Fruit fly (Drosophila melanogaster) whole organism, embryonic: ENCODE measurements around the gene Karybeta3.
A peak's percentile ranks its signal among the peaks of the same experiment; 100 is the strongest.

ENCODE experiments used
- Atf6 ChIP-seq: fragments of 200-800 bp; sonication (Bioruptor generic); IDR thresholded peaks from 2 replicates; pipeline ENCODE4 v1.3.6; 2022; ENCODE audit warnings: missing biosample characterization, missing genetic modification characterization
- CG10209 ChIP-seq: fragments of 200-800 bp; sonication (Bioruptor generic); optimal IDR thresholded peaks from 3 replicates; lab custom pipeline; 2017; ENCODE audit warnings: missing biosample characterization, mild to moderate bottlenecking, missing genetic modification characterization, missing genetic modification reagents
- CG10321 ChIP-seq: fragments of 200-800 bp; sonication (Bioruptor generic); IDR thresholded peaks from 2 replicates; pipeline ENCODE4 v1.3.6; 2022; ENCODE audit warnings: missing biosample characterization, missing genetic modification characterization
- CG11085 ChIP-seq: fragments of 200-800 bp; sonication (Bioruptor generic); IDR thresholded peaks from 2 replicates; pipeline ENCODE4 v1.3.6; 2022; ENCODE audit warnings: missing biosample characterization, missing genetic modification characterization
- CG11093 ChIP-seq: fragments of 200-800 bp; sonication (Bioruptor generic); IDR thresholded peaks from 3 replicates; pipeline ENCODE4 v1.3.6; 2022; ENCODE audit warnings: missing biosample characterization, missing genetic modification characterization
- CG11504 ChIP-seq: fragments of 200-800 bp; sonication (Bioruptor generic); optimal IDR thresholded peaks from 3 replicates; lab custom pipeline; 2019; ENCODE audit warnings: missing biosample characterization, mild to moderate bottlenecking, missing genetic modification characterization, moderate library complexity
- CG13624 ChIP-seq: fragments of 200-800 bp; sonication (Bioruptor generic); optimal IDR thresholded peaks from 2 replicates; lab custom pipeline; 2016; ENCODE audit warnings: missing biosample characterization, missing genetic modification characterization
- CG13775 ChIP-seq: fragments of 200-800 bp; sonication (Bioruptor generic); optimal IDR thresholded peaks from 3 replicates; lab custom pipeline; 2017; ENCODE audit warnings: missing biosample characterization, mild to moderate bottlenecking, missing genetic modification characterization
- CG17328 ChIP-seq: fragments of 200-800 bp; sonication (Bioruptor generic); IDR thresholded peaks from 2 replicates; pipeline ENCODE4 v1.3.6; 2022; ENCODE audit warnings: missing biosample characterization, missing genetic modification characterization
- CG2120 ChIP-seq: fragments of 200-800 bp; sonication (Bioruptor generic); optimal IDR thresholded peaks from 3 replicates; lab custom pipeline; 2016; ENCODE audit warnings: missing biosample characterization, missing genetic modification characterization
- CG31388 ChIP-seq: fragments of 200-800 bp; sonication (Bioruptor generic); optimal IDR thresholded peaks from 2 replicates; lab custom pipeline; 2016; ENCODE audit warnings: missing biosample characterization, missing genetic modification characterization
- CG32532 ChIP-seq: fragments of 200-800 bp; sonication (Bioruptor generic); IDR thresholded peaks from 2 replicates; pipeline ENCODE4 v1.3.6; 2022; ENCODE audit warnings: missing biosample characterization, missing genetic modification characterization
- CG4360 ChIP-seq: fragments of 200-800 bp; sonication (Bioruptor generic); IDR thresholded peaks from 2 replicates; pipeline ENCODE4 v1.3.6; 2022; ENCODE audit warnings: missing biosample characterization, missing genetic modification characterization
- CG4617 ChIP-seq: fragments of 200-800 bp; sonication (Bioruptor generic); optimal IDR thresholded peaks from 3 replicates; lab custom pipeline; 2016; ENCODE audit warnings: missing biosample characterization, missing genetic modification characterization, borderline replicate concordance
- CG5180 ChIP-seq: fragments of 200-800 bp; sonication (Bioruptor generic); optimal IDR thresholded peaks from 3 replicates; lab custom pipeline; 2017; ENCODE audit warnings: missing biosample characterization, missing genetic modification characterization, mild to moderate bottlenecking, moderate library complexity, missing genetic modification reagents
- CG6272 ChIP-seq: fragments of 200-800 bp; sonication (Bioruptor generic); IDR thresholded peaks from 2 replicates; pipeline ENCODE4 v1.3.6; 2022; ENCODE audit warnings: missing biosample characterization, missing genetic modification characterization
- CG7556 ChIP-seq: fragments of 200-800 bp; sonication (Bioruptor generic); optimal IDR thresholded peaks from 2 replicates; lab custom pipeline; 2017; ENCODE audit warnings: missing biosample characterization, mild to moderate bottlenecking, missing genetic modification characterization
- CG8281 ChIP-seq: fragments of 200-800 bp; sonication (Bioruptor generic); optimal IDR thresholded peaks from 2 replicates; lab custom pipeline; 2018; ENCODE audit warnings: missing biosample characterization, mild to moderate bottlenecking, missing genetic modification characterization, moderate library complexity
- CG8944 ChIP-seq: fragments of 200-800 bp; sonication (Bioruptor generic); optimal IDR thresholded peaks from 3 replicates; lab custom pipeline; 2016; ENCODE audit warnings: missing biosample characterization, missing genetic modification characterization
- CG9727 ChIP-seq: fragments of 200-800 bp; sonication (Bioruptor generic); optimal IDR thresholded peaks from 3 replicates; lab custom pipeline; 2017; ENCODE audit warnings: missing biosample characterization, mild to moderate bottlenecking, missing genetic modification characterization
- D19A ChIP-seq: fragments of 200-800 bp; optimal IDR thresholded peaks from 3 replicates; lab custom pipeline; 2019; ENCODE audit warnings: missing biosample characterization, mild to moderate bottlenecking, missing genetic modification characterization, moderate library complexity
- Dek ChIP-seq: fragments of 200-800 bp; sonication (Bioruptor generic); optimal IDR thresholded peaks from 3 replicates; lab custom pipeline; 2019; ENCODE audit warnings: missing biosample characterization, mild to moderate bottlenecking, missing genetic modification characterization, moderate library complexity
- Eip74EF ChIP-seq, 2 experiments: fragments of 200-800 bp in 1 of 2; fragments of >200 bp in 1 of 2; sonication (Bioruptor generic) in 1 of 2; optimal IDR thresholded peaks; 2 replicates each; lab custom pipeline; 2017 to 2019; ENCODE audit warnings: missing biosample characterization in 2 of 2, missing genetic modification characterization in 2 of 2, mild to moderate bottlenecking in 1 of 2, moderate library complexity in 1 of 2
- Fer1 ChIP-seq: fragments of 200-800 bp; sonication (Bioruptor generic); optimal IDR thresholded peaks from 2 replicates; lab custom pipeline; 2017; ENCODE audit warnings: missing biosample characterization, mild to moderate bottlenecking, missing genetic modification characterization
- Hey ChIP-seq: fragments of 200-800 bp; sonication (Bioruptor generic); optimal IDR thresholded peaks from 3 replicates; lab custom pipeline; 2018; ENCODE audit warnings: missing biosample characterization, mild to moderate bottlenecking, missing genetic modification characterization
- Myb ChIP-seq: fragments of 200-800 bp; sonication (Bioruptor generic); optimal IDR thresholded peaks from 2 replicates; lab custom pipeline; 2016; ENCODE audit warnings: missing biosample characterization, missing genetic modification characterization
- Nf-YB ChIP-seq: fragments of 200-800 bp; sonication (Bioruptor generic); optimal IDR thresholded peaks from 3 replicates; lab custom pipeline; 2019; ENCODE audit warnings: missing biosample characterization, mild to moderate bottlenecking, missing genetic modification characterization, moderate library complexity
- Poxn ChIP-seq: fragments of 200-800 bp; sonication (Bioruptor generic); IDR thresholded peaks from 2 replicates; pipeline ENCODE4 v1.3.6; 2022; ENCODE audit warnings: missing biosample characterization, missing genetic modification characterization
- Rx ChIP-seq: fragments of 200-800 bp; sonication (Bioruptor generic); IDR thresholded peaks from 2 replicates; pipeline ENCODE4 v1.3.6; 2022; ENCODE audit warnings: missing biosample characterization, missing genetic modification characterization
- Scr ChIP-seq: fragments of 200-800 bp; sonication (Bioruptor generic); IDR thresholded peaks from 2 replicates; pipeline ENCODE4 v1.3.6; 2022; ENCODE audit warnings: missing biosample characterization, missing genetic modification characterization; ENCODE audit not compliant: partially characterized antibody
- Side ChIP-seq: fragments of 200-800 bp; sonication (Bioruptor generic); optimal IDR thresholded peaks from 2 replicates; lab custom pipeline; 2016; ENCODE audit warnings: missing biosample characterization, missing genetic modification characterization
- Sox102F ChIP-seq: fragments of 200-800 bp; sonication (Bioruptor generic); optimal IDR thresholded peaks from 2 replicates; lab custom pipeline; 2018; ENCODE audit warnings: missing biosample characterization, mild to moderate bottlenecking, missing genetic modification characterization, moderate library complexity
- Tbp ChIP-seq: fragments of >200 bp; optimal IDR thresholded peaks from 2 replicates; lab custom pipeline; 2018; ENCODE audit warnings: missing biosample characterization, missing genetic modification characterization
- YL-1 ChIP-seq: fragments of 200-800 bp; sonication (Bioruptor generic); optimal IDR thresholded peaks from 3 replicates; lab custom pipeline; 2017; ENCODE audit warnings: missing biosample characterization, mild to moderate bottlenecking, missing genetic modification characterization
- ac ChIP-seq: fragments of 200-800 bp; sonication (Bioruptor generic); optimal IDR thresholded peaks from 3 replicates; lab custom pipeline; 2017; ENCODE audit warnings: missing biosample characterization, mild to moderate bottlenecking, missing genetic modification characterization
- al ChIP-seq: fragments of 200-800 bp; sonication (Bioruptor generic); IDR thresholded peaks from 2 replicates; pipeline ENCODE4 v1.3.6; 2022; ENCODE audit warnings: missing biosample characterization, missing genetic modification characterization
- ase ChIP-seq: fragments of 200-800 bp; sonication (Bioruptor generic); IDR thresholded peaks from 3 replicates; pipeline ENCODE4 v1.3.6; 2022; ENCODE audit warnings: missing biosample characterization, missing genetic modification characterization
- ato ChIP-seq: fragments of 200-800 bp; sonication (Bioruptor generic); IDR thresholded peaks from 2 replicates; pipeline ENCODE4 v1.3.6; 2022; ENCODE audit warnings: missing biosample characterization, missing genetic modification characterization; ENCODE audit not compliant: partially characterized antibody
- bab2 ChIP-seq: fragments of 200-800 bp; sonication (Bioruptor generic); optimal IDR thresholded peaks from 2 replicates; lab custom pipeline; 2016; ENCODE audit warnings: missing biosample characterization, missing genetic modification characterization
- crol ChIP-seq: fragments of 200-800 bp; sonication (Bioruptor generic); IDR thresholded peaks from 2 replicates; pipeline ENCODE4 v1.3.6; 2022; ENCODE audit warnings: missing biosample characterization, missing genetic modification characterization
- fd64A ChIP-seq: fragments of 200-800 bp; sonication (Bioruptor generic); optimal IDR thresholded peaks from 3 replicates; lab custom pipeline; 2018; ENCODE audit warnings: missing biosample characterization, mild to moderate bottlenecking, missing genetic modification characterization
- ftz-f1 ChIP-seq: fragments of 200-800 bp; sonication (Bioruptor generic); optimal IDR thresholded peaks from 2 replicates; lab custom pipeline; 2016; ENCODE audit warnings: missing biosample characterization, missing genetic modification characterization
- gro ChIP-seq: fragments of 200-800 bp; sonication (Bioruptor generic); optimal IDR thresholded peaks from 2 replicates; lab custom pipeline; 2016; ENCODE audit warnings: missing biosample characterization, missing genetic modification characterization
- h ChIP-seq: fragments of >200 bp; optimal IDR thresholded peaks from 2 replicates; lab custom pipeline; 2017
- ham ChIP-seq: fragments of 200-800 bp; sonication (Bioruptor generic); IDR thresholded peaks from 2 replicates; pipeline ENCODE4 v1.3.6; 2022; ENCODE audit warnings: missing biosample characterization, missing genetic modification characterization
- kni ChIP-seq: fragments of 200-800 bp; sonication (Bioruptor generic); optimal IDR thresholded peaks from 3 replicates; lab custom pipeline; 2017; ENCODE audit warnings: mild to moderate bottlenecking, missing biosample characterization, missing genetic modification reagents, missing genetic modification characterization
- luna ChIP-seq: fragments of 200-800 bp; sonication (Bioruptor generic); optimal IDR thresholded peaks from 2 replicates; lab custom pipeline; 2016; ENCODE audit warnings: missing biosample characterization, missing genetic modification characterization
- nau ChIP-seq: fragments of 200-800 bp; sonication (Bioruptor generic); optimal IDR thresholded peaks from 3 replicates; lab custom pipeline; 2017; ENCODE audit warnings: missing biosample characterization, mild to moderate bottlenecking, missing genetic modification characterization, missing genetic modification reagents
- nom ChIP-seq: fragments of 200-800 bp; sonication (Bioruptor generic); optimal IDR thresholded peaks from 2 replicates; lab custom pipeline; 2017; ENCODE audit warnings: missing biosample characterization, missing genetic modification characterization, mild to moderate bottlenecking, moderate library complexity, missing genetic modification reagents
- rib ChIP-seq: fragments of 200-800 bp; sonication (Bioruptor generic); IDR thresholded peaks from 2 replicates; pipeline ENCODE4 v1.3.6; 2022; ENCODE audit warnings: missing biosample characterization, missing genetic modification characterization
- schlank ChIP-seq: fragments of 200-800 bp; sonication (Bioruptor generic); optimal IDR thresholded peaks from 2 replicates; lab custom pipeline; 2018; ENCODE audit warnings: missing biosample characterization, mild to moderate bottlenecking, missing genetic modification characterization

The Karybeta3 gene

DNA sequence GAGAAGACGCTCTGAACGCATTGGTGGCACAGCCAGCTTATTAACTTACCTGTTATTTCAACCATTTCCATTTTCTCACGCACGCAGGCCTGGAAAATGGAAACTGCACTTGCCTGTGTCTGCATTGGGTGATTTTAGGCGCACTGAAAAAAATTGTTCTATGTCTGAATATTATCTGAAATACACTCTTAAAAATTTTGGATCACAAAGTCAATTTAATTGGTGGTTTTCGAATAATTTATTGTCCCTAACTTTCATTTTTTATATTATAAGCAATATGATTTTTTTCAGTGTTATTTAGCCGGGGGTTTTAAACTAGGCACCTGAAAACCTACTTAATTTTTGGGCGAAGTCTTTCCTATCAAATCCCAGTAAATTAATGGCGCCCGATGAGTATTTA lies 14.1 kb downstream of the Karybeta3 start (continued):
- TF ChIP-seq CG10209 (GFP tag; lab: Kevin White, UChicago), result peak; percentile 55
- peak; percentile 67 for TF ChIP-seq CG5180 (GFP tag; lab: Kevin White, UChicago)
- TF ChIP-seq Eip74EF (GFP tag; optimal IDR thresholded peaks at IDR 0.05; lab: Kevin White, UChicago), result peak in 1 of 2 experiments; percentile 14
- TF ChIP-seq CG8944, result peak; percentile 28
- TF ChIP-seq rib (GFP tag; lab: Robert Waterston, UW), result no peak
- TF ChIP-seq CG9727 (GFP tag; lab: Kevin White, UChicago), result peak; percentile 87
- TF ChIP-seq Hey (tag; lab: Kevin White, UChicago), result no peak
- peak; percentile 78 for TF ChIP-seq CG7556
- peak; percentile 51 for TF ChIP-seq CG2120 (GFP tag; lab: Kevin White, UChicago)
- no peak for TF ChIP-seq ham (GFP tag; lab: Robert Waterston, UW)
- TF ChIP-seq Poxn, result no peak
- TF ChIP-seq CG10321 (GFP tag; lab: Robert Waterston, UW), result no peak
- no peak for TF ChIP-seq CG4617 (GFP tag; lab: Kevin White, UChicago)
- TF ChIP-seq CG13775 (GFP tag; lab: Kevin White, UChicago), result peak; percentile 41
- peak; percentile 52 for TF ChIP-seq CG13624 (GFP tag; lab: Kevin White, UChicago)
- no peak for TF ChIP-seq ato (GFP tag; lab: Robert Waterston, UW)
- peak; percentile 40 for TF ChIP-seq gro (GFP tag; lab: Kevin White, UChicago)
- TF ChIP-seq al (GFP tag; lab: Robert Waterston, UW), result peak; percentile 70
- TF ChIP-seq Rx (GFP tag; lab: Robert Waterston, UW), result peak; percentile 72
- TF ChIP-seq bab2 (GFP tag; lab: Kevin White, UChicago), result peak; percentile 8
- peak; percentile 86 for TF ChIP-seq D19A (tag; lab: Kevin White, UChicago)
- peak; percentile 68 for TF ChIP-seq ac (GFP tag; lab: Kevin White, UChicago)
- peak; percentile 61 for TF ChIP-seq CG31388 (GFP tag; lab: Kevin White, UChicago)
- no peak for TF ChIP-seq YL-1 (GFP tag; lab: Kevin White, UChicago)
- TF ChIP-seq CG11504 (tag; lab: Kevin White, UChicago), result peak; percentile 88
- TF ChIP-seq CG11093, result peak; percentile 78
- TF ChIP-seq Myb, result peak; percentile 22
- peak; percentile 72 for TF ChIP-seq CG32532 (GFP tag; lab: Robert Waterston, UW)
- peak; percentile 46 for TF ChIP-seq CG8281
- TF ChIP-seq Dek (tag; lab: Kevin White, UChicago), result peak; percentile 52
- TF ChIP-seq Nf-YB (GFP tag; lab: Kevin White, UChicago), result peak; percentile 20
- no peak for TF ChIP-seq nom (GFP tag; lab: Kevin White, UChicago)
- TF ChIP-seq schlank (tag; lab: Kevin White, UChicago), result no peak
- TF ChIP-seq Tbp (GFP tag; lab: Kevin White, UChicago), result no peak
- no peak for TF ChIP-seq luna (GFP tag; lab: Kevin White, UChicago)
- TF ChIP-seq Atf6, result peak; percentile 35; the same call in 1 of the 2 replicates
- no peak for TF ChIP-seq CG11085 (GFP tag; lab: Robert Waterston, UW)
- TF ChIP-seq nau (GFP tag; lab: Kevin White, UChicago), result peak; percentile 73
- peak; percentile 50; the same call in 1 of the 2 replicates for TF ChIP-seq CG6272 (GFP tag; lab: Robert Waterston, UW)
- TF ChIP-seq h (lab: Kevin White, UChicago), result no peak
- TF ChIP-seq Fer1 (GFP tag; lab: Kevin White, UChicago), result peak; percentile 73
- TF ChIP-seq CG4360 (GFP tag; lab: Robert Waterston, UW), result 0 out of 2 replicates have a peak, but pooled peaks have one; percentile 41
- peak; percentile 70 for TF ChIP-seq kni (GFP tag; lab: Kevin White, UChicago)
- no peak for TF ChIP-seq crol (GFP tag; lab: Robert Waterston, UW)
- no peak for TF ChIP-seq ftz-f1 (GFP tag; lab: Kevin White, UChicago)
- TF ChIP-seq Side (GFP tag; lab: Kevin White, UChicago), result peak; percentile 73
- peak; percentile 80 for TF ChIP-seq Sox102F (GFP tag; lab: Kevin White, UChicago)
- peak; percentile 81; the same call in 2 of the 3 replicates for TF ChIP-seq ase (GFP tag; lab: Robert Waterston, UW)
- peak; percentile 84 for TF ChIP-seq CG17328 (GFP tag; lab: Robert Waterston, UW)
- TF ChIP-seq Scr, result no peak
- peak; percentile 10 for TF ChIP-seq fd64A (GFP tag; lab: Kevin White, UChicago)
